Worm (Caenorhabditis elegans): ENCODE results near the gene npax-3.

Gene npax-3

ce11 chrIV:10842232-10842631 is 14.3 kb upstream of the npax-3 start:
- TF ChIP-seq ZK546.5 (tag; optimal IDR thresholded peaks at IDR 0.05) (no peak), crh-2 (tag; optimal IDR thresholded peaks at IDR 0.05) (no peak), fos-1 (tag; optimal IDR thresholded peaks at IDR 0.05) (no peak), mab-5 (tag; optimal IDR thresholded peaks at IDR 0.05) (no peak), Y55F3AM.14 (GFP tag; optimal IDR thresholded peaks at IDR 0.05) (no peak), unc-39 (tag; optimal IDR thresholded peaks at IDR 0.05) (no peak), gmeb-1 (tag; optimal IDR thresholded peaks at IDR 0.05) (no peak), snpc-4 (tag; optimal IDR thresholded peaks at IDR 0.05) (no peak), ama-1 (optimal IDR thresholded peaks at IDR 0.05) (no peak), nhr-237 (tag; optimal IDR thresholded peaks at IDR 0.05) (no peak), nhr-10 (tag; optimal IDR thresholded peaks at IDR 0.05) (no peak), alr-1 (tag; optimal IDR thresholded peaks at IDR 0.05) (no peak), ztf-4 (tag; optimal IDR thresholded peaks at IDR 0.05) (no peak), nhr-11 (tag; optimal IDR thresholded peaks at IDR 0.05) (no peak), blmp-1 (tag; optimal IDR thresholded peaks at IDR 0.05; ENCODE audit: insufficient read depth) (no peak), sem-4 (tag; optimal IDR thresholded peaks at IDR 0.05) (no peak), sma-9 (GFP tag; optimal IDR thresholded peaks at IDR 0.05) (no peak), sma-9 (tag; optimal IDR thresholded peaks at IDR 0.05) (no peak), nhr-21 (tag; optimal IDR thresholded peaks at IDR 0.05) (no peak), nhr-12 (tag; optimal IDR thresholded peaks at IDR 0.05) (no peak)

DNA sequence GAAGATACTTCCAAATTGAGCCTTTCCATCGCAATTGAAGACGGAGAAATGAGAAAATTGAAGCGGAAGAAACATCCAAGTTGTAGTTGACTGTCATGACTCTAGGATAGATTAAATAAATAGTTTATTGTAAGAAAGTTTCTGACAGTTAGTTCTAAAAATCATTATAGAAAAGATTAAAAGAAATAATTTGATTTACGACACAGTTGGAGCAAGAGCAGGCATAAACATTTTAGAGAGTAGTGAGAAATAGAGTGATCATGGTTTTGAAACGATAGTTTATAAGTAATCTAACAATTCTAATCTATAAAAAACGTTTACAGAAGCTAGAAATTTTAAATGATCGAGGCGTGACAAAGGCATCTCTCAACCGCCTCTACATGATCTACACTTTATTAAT is 4.2 kb upstream of the npax-3 start, which contains the start of gene best-15:
Gene best-15, minus strand, starts transcription at position 101 of the 400 bp plus-strand sequence.
- TF ChIP-seq nhr-25 (tag; optimal IDR thresholded peaks at IDR 0.05) = no peak
- TF ChIP-seq nhr-11 (tag; optimal IDR thresholded peaks at IDR 0.05) = no peak
- no peak for TF ChIP-seq snpc-4 (tag; optimal IDR thresholded peaks at IDR 0.05)
- no peak for TF ChIP-seq lin-39 (tag; optimal IDR thresholded peaks at IDR 0.05)
- no peak for TF ChIP-seq nhr-21 (tag; optimal IDR thresholded peaks at IDR 0.05)
- no peak for TF ChIP-seq ceh-16 (tag; optimal IDR thresholded peaks at IDR 0.05)

DNA sequence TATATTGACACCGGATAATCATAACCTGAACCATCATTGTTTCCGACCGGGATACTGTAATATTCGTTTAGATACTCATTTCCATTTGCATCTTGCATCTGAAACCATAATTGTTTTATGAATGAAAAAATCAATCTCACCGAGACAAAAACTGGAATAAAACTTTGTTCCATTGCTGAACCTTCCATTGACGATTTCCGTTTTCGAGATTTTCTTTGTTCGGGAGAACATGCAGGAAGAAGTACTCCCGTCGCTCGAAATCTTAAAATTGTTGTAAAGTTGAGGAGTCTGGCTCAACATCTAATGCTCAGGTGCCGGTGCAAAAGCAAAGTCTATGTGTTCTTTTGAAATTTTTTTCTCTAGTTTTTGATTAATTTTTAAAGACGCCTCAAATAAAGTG is 1.9 kb downstream of the npax-3 start:
- TF ChIP-seq nhr-129 (tag; optimal IDR thresholded peaks at IDR 0.05) (peak; percentile 9), nhr-25 (tag; optimal IDR thresholded peaks at IDR 0.05) (no peak), nhr-11 (tag; optimal IDR thresholded peaks at IDR 0.05) (no peak)

DNA sequence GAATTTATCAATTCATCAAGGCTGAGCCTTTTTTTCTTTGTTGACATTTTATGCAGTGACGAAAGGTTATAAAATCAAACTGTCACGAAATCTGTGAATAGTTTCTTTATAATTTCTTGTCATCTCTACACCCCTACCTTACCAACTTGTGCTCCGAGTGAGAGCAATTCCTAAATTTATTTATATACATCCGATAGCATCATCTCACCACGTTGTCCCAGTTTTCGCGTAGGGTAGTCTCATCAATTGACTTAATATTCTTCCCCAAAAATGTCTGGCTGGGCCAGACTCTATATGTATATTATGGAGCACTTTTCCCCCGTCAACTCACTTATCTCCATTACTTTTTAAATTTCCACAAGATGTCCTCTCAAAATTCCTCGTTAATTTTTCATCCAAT is 2.6 kb downstream of the npax-3 start:
- TF ChIP-seq mdl-1 (tag; optimal IDR thresholded peaks at IDR 0.05) = no peak
- TF ChIP-seq nhr-6 (tag; optimal IDR thresholded peaks at IDR 0.05) = no peak
- TF ChIP-seq unc-62 (GFP tag; optimal IDR thresholded peaks at IDR 0.05) = no peak
- no peak for TF ChIP-seq lin-39 (tag; optimal IDR thresholded peaks at IDR 0.05)
- TF ChIP-seq F13H6.1 (tag; optimal IDR thresholded peaks at IDR 0.05) = no peak
- TF ChIP-seq skn-1 (tag; optimal IDR thresholded peaks at IDR 0.05) = no peak

- TF ChIP-seq nhr-237 (tag; optimal IDR thresholded peaks at IDR 0.05) = no peak
- no peak for TF ChIP-seq dmd-4 (tag; optimal IDR thresholded peaks at IDR 0.05)
- no peak for TF ChIP-seq nhr-12 (tag; optimal IDR thresholded peaks at IDR 0.05)
- TF ChIP-seq ztf-11 (tag; optimal IDR thresholded peaks at IDR 0.05) = no peak
- peak; percentile 55 for TF ChIP-seq snpc-4 (tag; optimal IDR thresholded peaks at IDR 0.05)
- TF ChIP-seq egl-27 (tag; optimal IDR thresholded peaks at IDR 0.05) = peak; percentile 72
- peak; percentile 46 for TF ChIP-seq lin-11 (tag; optimal IDR thresholded peaks at IDR 0.05)
- no peak for TF ChIP-seq ztf-1 (GFP tag; conservative IDR thresholded peaks at IDR 0.05)
- TF ChIP-seq lsy-2 (tag; optimal IDR thresholded peaks at IDR 0.05) = peak; percentile 62 to 80
- no peak for TF ChIP-seq alr-1 (tag; optimal IDR thresholded peaks at IDR 0.05)
- no peak for TF ChIP-seq elt-1 (tag; optimal IDR thresholded peaks at IDR 0.05)
- no peak for TF ChIP-seq nhr-23 (tag; optimal IDR thresholded peaks at IDR 0.05)
- TF ChIP-seq Y55F3AM.14 (GFP tag; optimal IDR thresholded peaks at IDR 0.05) = peak; percentile 97
- TF ChIP-seq sma-3 (GFP tag; optimal IDR thresholded peaks at IDR 0.05) = peak; percentile 58
- TF ChIP-seq unc-62 (GFP tag; optimal IDR thresholded peaks at IDR 0.05) = no peak
- TF ChIP-seq nhr-25 (tag; optimal IDR thresholded peaks at IDR 0.05) = peak; percentile 92
- peak; percentile 85 for TF ChIP-seq crh-2 (tag; optimal IDR thresholded peaks at IDR 0.05)
- peak; percentile 87 for TF ChIP-seq nhr-21 (tag; optimal IDR thresholded peaks at IDR 0.05)
- peak; percentile 78 for TF ChIP-seq aly-2 (tag; optimal IDR thresholded peaks at IDR 0.05)
- TF ChIP-seq nhr-11 (tag; optimal IDR thresholded peaks at IDR 0.05) = no peak
- peak; percentile 61 for TF ChIP-seq unc-39 (tag; optimal IDR thresholded peaks at IDR 0.05)
- TF ChIP-seq ama-1 (optimal IDR thresholded peaks at IDR 0.05) = peak; percentile 78
- peak; percentile 80 for TF ChIP-seq mab-5 (tag; optimal IDR thresholded peaks at IDR 0.05)
- no peak for TF ChIP-seq peb-1 (tag; optimal IDR thresholded peaks at IDR 0.05)
- TF ChIP-seq zag-1 (tag; optimal IDR thresholded peaks at IDR 0.05) = peak; percentile 85
- no peak for TF ChIP-seq mbf-1 (tag; optimal IDR thresholded peaks at IDR 0.05)
- peak; percentile 81 for TF ChIP-seq sma-9 (GFP tag; optimal IDR thresholded peaks at IDR 0.05)
- TF ChIP-seq sma-9 (tag; optimal IDR thresholded peaks at IDR 0.05) = no peak
- TF ChIP-seq sem-4 (tag; optimal IDR thresholded peaks at IDR 0.05) = peak; percentile 85
- no peak for TF ChIP-seq R02D3.7 (tag; optimal IDR thresholded peaks at IDR 0.05)
- peak; percentile 98 for TF ChIP-seq nhr-129 (tag; optimal IDR thresholded peaks at IDR 0.05)
- peak; percentile 25 for TF ChIP-seq skn-1 (tag; optimal IDR thresholded peaks at IDR 0.05)
- peak; percentile 65 for TF ChIP-seq ceh-16 (tag; optimal IDR thresholded peaks at IDR 0.05)
- TF ChIP-seq fos-1 (tag; optimal IDR thresholded peaks at IDR 0.05) = peak; percentile 80
Measured at ce11 chrIV:10821672-10822304, 6.2 kb downstream of the npax-3 start.

All from whole organism, L2 larva.